Fruit fly (Drosophila melanogaster): ENCODE measurements around the gene CG18493.

Gene CG18493

dm6 chr3R:19383298-19383697 is 6.8 kb upstream of the CG18493 start (continued):
- TF ChIP-seq vfl (GFP tag; optimal IDR thresholded peaks at IDR 0.05) (no peak), tap (tag; optimal IDR thresholded peaks at IDR 0.05) (no peak), kni (GFP tag; optimal IDR thresholded peaks at IDR 0.05) (no peak), insv (GFP tag; optimal IDR thresholded peaks at IDR 0.05) (no peak), Oli (tag; optimal IDR thresholded peaks at IDR 0.05) (peak; percentile 6), CG7839 (tag; optimal IDR thresholded peaks at IDR 0.05) (no peak), z (GFP tag; IDR thresholded peaks at IDR 0.05) (no peak), Hand (GFP tag; optimal IDR thresholded peaks at IDR 0.05) (no peak), eve (GFP tag; optimal IDR thresholded peaks at IDR 0.05) (peak in 1 of 2 experiments; percentile 24), Rfx (GFP tag; IDR thresholded peaks at IDR 0.05) (no peak), Nf-YA (GFP tag; IDR thresholded peaks at IDR 0.05) (no peak), CG2889 (GFP tag; IDR thresholded peaks at IDR 0.05) (no peak), ato (GFP tag; IDR thresholded peaks at IDR 0.05; ENCODE audit: partially characterized antibody) (no peak), CG11504 (tag; optimal IDR thresholded peaks at IDR 0.05) (peak; percentile 21), NfI (GFP tag; optimal IDR thresholded peaks at IDR 0.05) (no peak), CG6854 (GFP tag; optimal IDR thresholded peaks at IDR 0.05) (no peak)

dm6 chr3R:19387608-19388007 is 2.5 kb upstream of the CG18493 start, which contains the start of gene CG3734:
CG3734 (plus strand) TSS chr3R:19387861.
- TF ChIP-seq CG2875 (GFP tag; optimal IDR thresholded peaks at IDR 0.05) (no peak), CG17328 (GFP tag; IDR thresholded peaks at IDR 0.05) (no peak), Ada2b (GFP tag; IDR thresholded peaks at IDR 0.05) (no peak), Elba2 (GFP tag; optimal IDR thresholded peaks at IDR 0.05) (no peak), croc (GFP tag; conservative IDR thresholded peaks at IDR 0.05) (no peak), stc (GFP tag; IDR thresholded peaks at IDR 0.05) (no peak), sd (tag; optimal IDR thresholded peaks at IDR 0.05) (peak; percentile 77), bcd (GFP tag; optimal IDR thresholded peaks at IDR 0.05) (no peak), hkb (optimal IDR thresholded peaks at IDR 0.05) (no peak), hkb (GFP tag; IDR thresholded peaks at IDR 0.05) (no peak), HmgZ (tag; optimal IDR thresholded peaks at IDR 0.05) (peak; percentile 7), Hey (tag; optimal IDR thresholded peaks at IDR 0.05) (peak; percentile 43), CG14710 (tag; optimal IDR thresholded peaks at IDR 0.05) (no peak), CG6813 (GFP tag; optimal IDR thresholded peaks at IDR 0.05) (no peak), nmo (GFP tag; optimal IDR thresholded peaks at IDR 0.05) (no peak), z (GFP tag; IDR thresholded peaks at IDR 0.05) (peak; percentile 82), Kr (GFP tag; optimal IDR thresholded peaks at IDR 0.05) (no peak), CG12659 (GFP tag; optimal IDR thresholded peaks at IDR 0.05) (no peak), Chrac-16 (GFP tag; optimal IDR thresholded peaks at IDR 0.05) (no peak), BEAF-32 (GFP tag; optimal IDR thresholded peaks at IDR 0.05) (no peak), CG4328 (GFP tag; optimal IDR thresholded peaks at IDR 0.05) (no peak), Camta (GFP tag; optimal IDR thresholded peaks at IDR 0.05) (no peak), sqz (GFP tag; optimal IDR thresholded peaks at IDR 0.05) (no peak), mirr (GFP tag; optimal IDR thresholded peaks at IDR 0.05) (peak; percentile 93), CG10959 (GFP tag; IDR thresholded peaks at IDR 0.05) (no peak), Stat92E (GFP tag; optimal IDR thresholded peaks at IDR 0.05) (no peak), slou (GFP tag; optimal IDR thresholded peaks at IDR 0.05) (no peak), az2 (GFP tag; optimal IDR thresholded peaks at IDR 0.05) (no peak), pb (GFP tag; optimal IDR thresholded peaks at IDR 0.05) (no peak), cg (GFP tag; optimal IDR thresholded peaks at IDR 0.05) (no peak), en (GFP tag; optimal IDR thresholded peaks at IDR 0.05) (no peak), vnd (GFP tag; IDR thresholded peaks at IDR 0.05; ENCODE audit: partially characterized antibody) (peak; percentile 36; the same call in 1 of the 3 replicates), CG34376 (GFP tag; optimal IDR thresholded peaks at IDR 0.05) (peak; percentile 79), CG11695 (GFP tag; IDR thresholded peaks at IDR 0.05) (no peak), lbe (GFP tag; optimal IDR thresholded peaks at IDR 0.05) (no peak), CG13296 (GFP tag; optimal IDR thresholded peaks at IDR 0.05) (peak; percentile 15)
